Fruit fly (Drosophila melanogaster) whole organism, embryonic: Measurements from ENCODE around the gene CG16758.

Experiments
- Awh ChIP-seq: fragments of 200-800 bp; sonication (Bioruptor generic); IDR thresholded peaks from 2 replicates; pipeline ENCODE4, ENCODE4 v1.3.6; 2022; ENCODE audit warnings: missing biosample characterization, missing genetic modification characterization
- BEAF-32 ChIP-seq: fragments of 200-800 bp; sonication (Bioruptor generic); optimal IDR thresholded peaks from 3 replicates; lab custom pipeline; 2017; ENCODE audit warnings: missing biosample characterization, missing genetic modification characterization, mild to moderate bottlenecking, moderate library complexity, missing genetic modification reagents
- C15 ChIP-seq: fragments of 200-800 bp; sonication (Bioruptor generic); IDR thresholded peaks from 3 replicates; pipeline ENCODE4 v1.3.6; 2022; ENCODE audit warnings: missing biosample characterization, missing genetic modification characterization
- CG1024 ChIP-seq: fragments of 200-800 bp; sonication (Bioruptor generic); IDR thresholded peaks from 2 replicates; pipeline ENCODE4 v1.3.6; 2022; ENCODE audit warnings: missing biosample characterization, missing genetic modification characterization
- CG10274 ChIP-seq: fragments of 200-800 bp; sonication (Bioruptor generic); optimal IDR thresholded peaks from 3 replicates; lab custom pipeline; 2017; ENCODE audit warnings: missing biosample characterization, mild to moderate bottlenecking, missing genetic modification characterization
- CG11085 ChIP-seq: fragments of 200-800 bp; sonication (Bioruptor generic); IDR thresholded peaks from 2 replicates; pipeline ENCODE4 v1.3.6; 2022; ENCODE audit warnings: missing biosample characterization, missing genetic modification characterization
- CG11247 ChIP-seq: fragments of 200-800 bp; sonication (Bioruptor generic); IDR thresholded peaks from 2 replicates; pipeline ENCODE4 v1.3.6; 2022; ENCODE audit warnings: missing biosample characterization, missing genetic modification characterization
- CG11504 ChIP-seq: fragments of 200-800 bp; sonication (Bioruptor generic); optimal IDR thresholded peaks from 3 replicates; lab custom pipeline; 2019; ENCODE audit warnings: missing biosample characterization, mild to moderate bottlenecking, missing genetic modification characterization, moderate library complexity
- CG12299 ChIP-seq: fragments of 200-800 bp; sonication (Bioruptor generic); optimal IDR thresholded peaks from 2 replicates; lab custom pipeline; 2018; ENCODE audit warnings: missing biosample characterization, mild to moderate bottlenecking, missing genetic modification characterization
- CG13775 ChIP-seq: fragments of 200-800 bp; sonication (Bioruptor generic); optimal IDR thresholded peaks from 3 replicates; lab custom pipeline; 2017; ENCODE audit warnings: missing biosample characterization, mild to moderate bottlenecking, missing genetic modification characterization
- CG17385 ChIP-seq: fragments of 200-800 bp; sonication (Bioruptor generic); optimal IDR thresholded peaks from 3 replicates; lab custom pipeline; 2018; ENCODE audit warnings: missing biosample characterization, mild to moderate bottlenecking, missing genetic modification characterization
- CG2712 ChIP-seq: fragments of 200-800 bp; optimal IDR thresholded peaks from 3 replicates; lab custom pipeline; 2019; ENCODE audit warnings: missing biosample characterization, mild to moderate bottlenecking, missing genetic modification characterization, moderate library complexity
- CG30431 ChIP-seq: fragments of 200-800 bp; sonication (Bioruptor generic); optimal IDR thresholded peaks from 2 replicates; lab custom pipeline; 2017; ENCODE audit warnings: missing biosample characterization, missing genetic modification characterization
- CG3163 ChIP-seq: fragments of 200-800 bp; sonication (Bioruptor generic); optimal IDR thresholded peaks from 3 replicates; lab custom pipeline; 2016; ENCODE audit warnings: missing biosample characterization, missing genetic modification characterization
- CG33557 ChIP-seq: fragments of 200-800 bp; sonication (Bioruptor generic); optimal IDR thresholded peaks from 2 replicates; lab custom pipeline; 2019; ENCODE audit warnings: missing biosample characterization, mild to moderate bottlenecking, missing genetic modification characterization, moderate library complexity
- CG4707 ChIP-seq: fragments of 200-800 bp; sonication (Bioruptor generic); optimal IDR thresholded peaks from 2 replicates; lab custom pipeline; 2018; ENCODE audit warnings: missing biosample characterization, mild to moderate bottlenecking, missing genetic modification characterization, moderate library complexity
- CG4854 ChIP-seq: fragments of 200-800 bp; sonication (Bioruptor generic); optimal IDR thresholded peaks from 2 replicates; lab custom pipeline; 2016; ENCODE audit warnings: missing biosample characterization, missing genetic modification characterization, inconsistent platforms
- CG6765 ChIP-seq: fragments of 200-800 bp; sonication (Bioruptor generic); optimal IDR thresholded peaks from 3 replicates; lab custom pipeline; 2017; ENCODE audit warnings: missing biosample characterization, mild to moderate bottlenecking, missing genetic modification characterization
- CG7745 ChIP-seq: fragments of 200-800 bp; sonication (Bioruptor generic); optimal IDR thresholded peaks from 2 replicates; lab custom pipeline; 2018; ENCODE audit warnings: missing biosample characterization, mild to moderate bottlenecking, missing genetic modification characterization, moderate library complexity
- CG8281 ChIP-seq: fragments of 200-800 bp; sonication (Bioruptor generic); optimal IDR thresholded peaks from 2 replicates; lab custom pipeline; 2018; ENCODE audit warnings: missing biosample characterization, mild to moderate bottlenecking, missing genetic modification characterization, moderate library complexity
- Camta ChIP-seq: fragments of 200-800 bp; sonication (Bioruptor generic); optimal IDR thresholded peaks from 2 replicates; lab custom pipeline; 2016; ENCODE audit warnings: missing biosample characterization, missing genetic modification characterization
- Dfd ChIP-seq, 2 experiments: fragments of >200 bp; optimal IDR thresholded peaks; 2 replicates each; lab custom pipeline; 2017; ENCODE audit warnings: missing biosample characterization in 2 of 2, missing genetic modification characterization in 2 of 2
- Hmx ChIP-seq: fragments of 200-800 bp; sonication (Bioruptor generic); optimal IDR thresholded peaks from 2 replicates; lab custom pipeline; 2016; ENCODE audit warnings: missing biosample characterization, missing genetic modification characterization
- Side ChIP-seq: fragments of 200-800 bp; sonication (Bioruptor generic); optimal IDR thresholded peaks from 2 replicates; lab custom pipeline; 2016; ENCODE audit warnings: missing biosample characterization, missing genetic modification characterization
- Six4 ChIP-seq: fragments of 200-800 bp; sonication (Bioruptor generic); optimal IDR thresholded peaks from 2 replicates; lab custom pipeline; 2016; ENCODE audit warnings: missing biosample characterization, missing genetic modification characterization
- br ChIP-seq: fragments of >200 bp; optimal IDR thresholded peaks from 2 replicates; lab custom pipeline; 2017
- btn ChIP-seq: fragments of 200-800 bp; sonication (Bioruptor generic); optimal IDR thresholded peaks from 2 replicates; lab custom pipeline; 2016; ENCODE audit warnings: missing biosample characterization, missing genetic modification characterization
- cwo ChIP-seq: fragments of 200-800 bp; sonication (Bioruptor generic); optimal IDR thresholded peaks from 3 replicates; lab custom pipeline; 2017; ENCODE audit warnings: missing biosample characterization, missing genetic modification characterization, mild to moderate bottlenecking, moderate library complexity, missing genetic modification reagents
- emc ChIP-seq: fragments of 200-800 bp; sonication (Bioruptor generic); optimal IDR thresholded peaks from 2 replicates; lab custom pipeline; 2016; ENCODE audit warnings: missing biosample characterization, missing genetic modification characterization
- esg ChIP-seq: fragments of 200-800 bp; sonication (Bioruptor generic); conservative IDR thresholded peaks from 2 replicates; pipeline ENCODE4 v1.3.6; 2022; ENCODE audit warnings: missing biosample characterization, missing genetic modification characterization
- fu2 ChIP-seq: fragments of 200-800 bp; sonication (Bioruptor generic); optimal IDR thresholded peaks from 2 replicates; lab custom pipeline; 2016; ENCODE audit warnings: missing biosample characterization, missing genetic modification characterization
- gcm2 ChIP-seq: fragments of 200-800 bp; sonication (Bioruptor generic); optimal IDR thresholded peaks from 2 replicates; lab custom pipeline; 2016; ENCODE audit warnings: missing biosample characterization, missing genetic modification characterization
- insv ChIP-seq, 2 experiments: fragments of 200-800 bp; sonication (Bioruptor generic); optimal IDR thresholded peaks; 3 replicates each; lab custom pipeline; 2016 to 2018; ENCODE audit warnings: missing biosample characterization in 2 of 2, missing genetic modification characterization in 2 of 2
- jigr1 ChIP-seq: fragments of 200-800 bp; sonication (Bioruptor generic); IDR thresholded peaks from 3 replicates; pipeline ENCODE4 v1.3.6; 2022; ENCODE audit warnings: missing biosample characterization, missing genetic modification characterization
- lilli ChIP-seq: fragments of 200-800 bp; sonication (Bioruptor generic); optimal IDR thresholded peaks from 3 replicates; lab custom pipeline; 2016; ENCODE audit warnings: missing biosample characterization, missing genetic modification characterization
- lmd ChIP-seq: fragments of 200-800 bp; sonication (Bioruptor generic); IDR thresholded peaks from 2 replicates; pipeline ENCODE4 v1.3.6; 2022; ENCODE audit warnings: missing biosample characterization, missing genetic modification characterization
- nau ChIP-seq: fragments of 200-800 bp; sonication (Bioruptor generic); optimal IDR thresholded peaks from 3 replicates; lab custom pipeline; 2017; ENCODE audit warnings: missing biosample characterization, mild to moderate bottlenecking, missing genetic modification characterization, missing genetic modification reagents
- nerfin-2 ChIP-seq: fragments of 200-800 bp; sonication (Bioruptor generic); IDR thresholded peaks from 2 replicates; pipeline ENCODE4 v1.3.6; 2022; ENCODE audit warnings: missing biosample characterization, missing genetic modification characterization; ENCODE audit not compliant: partially characterized antibody
- psq ChIP-seq: fragments of 200-800 bp; sonication (Bioruptor generic); optimal IDR thresholded peaks from 2 replicates; lab custom pipeline; 2017; ENCODE audit warnings: missing biosample characterization, missing genetic modification characterization
- row ChIP-seq: fragments of 200-800 bp; sonication (Bioruptor generic); IDR thresholded peaks from 3 replicates; pipeline ENCODE4 v1.3.6; 2022; ENCODE audit warnings: missing biosample characterization, missing genetic modification characterization
- sc ChIP-seq, 3 experiments: fragments of >200 bp in 2 of 3; fragments of 200-800 bp in 1 of 3; sonication (Bioruptor generic) in 1 of 3; optimal IDR thresholded peaks; 2 replicates in 2 of 3; 3 replicates in 1 of 3; lab custom pipeline; 2017; ENCODE audit warnings: mild to moderate bottlenecking in 1 of 3, missing biosample characterization in 1 of 3, missing genetic modification characterization in 1 of 3, missing genetic modification reagents in 1 of 3
- sisA ChIP-seq: fragments of 200-800 bp; sonication (Bioruptor generic); IDR thresholded peaks from 2 replicates; pipeline ENCODE4 v1.3.6; 2022; ENCODE audit warnings: missing biosample characterization, missing genetic modification characterization
- sqz ChIP-seq: fragments of 200-800 bp; sonication (Bioruptor generic); optimal IDR thresholded peaks from 3 replicates; lab custom pipeline; 2018; ENCODE audit warnings: missing biosample characterization, mild to moderate bottlenecking, missing genetic modification characterization
- stc ChIP-seq: fragments of 200-800 bp; sonication (Bioruptor generic); IDR thresholded peaks from 2 replicates; pipeline ENCODE4 v1.3.6; 2022; ENCODE audit warnings: missing biosample characterization, missing genetic modification characterization
- sug ChIP-seq: fragments of 200-800 bp; optimal IDR thresholded peaks from 2 replicates; lab custom pipeline; 2019; ENCODE audit warnings: missing biosample characterization, mild to moderate bottlenecking, missing genetic modification characterization, moderate library complexity
- trem ChIP-seq: fragments of 200-800 bp; optimal IDR thresholded peaks from 3 replicates; lab custom pipeline; 2019; ENCODE audit warnings: missing biosample characterization, mild to moderate bottlenecking, missing genetic modification characterization, moderate library complexity
- vnd ChIP-seq: fragments of 200-800 bp; sonication (Bioruptor generic); IDR thresholded peaks from 3 replicates; pipeline ENCODE4 v1.3.6; 2022; ENCODE audit warnings: missing biosample characterization, missing genetic modification characterization; ENCODE audit not compliant: partially characterized antibody
- vvl ChIP-seq: fragments of 200-800 bp; sonication (Bioruptor generic); IDR thresholded peaks from 2 replicates; pipeline ENCODE4 v1.3.6; 2022; ENCODE audit warnings: missing biosample characterization, missing genetic modification characterization
- yki ChIP-seq: fragments of >200 bp; optimal IDR thresholded peaks from 3 replicates; lab custom pipeline; 2018
- zfh1 ChIP-seq: fragments of 200-800 bp; sonication (Bioruptor generic); IDR thresholded peaks from 3 replicates; pipeline ENCODE4 v1.3.6; 2022; ENCODE audit warnings: missing biosample characterization, missing genetic modification characterization

Gene CG16758

DNA sequence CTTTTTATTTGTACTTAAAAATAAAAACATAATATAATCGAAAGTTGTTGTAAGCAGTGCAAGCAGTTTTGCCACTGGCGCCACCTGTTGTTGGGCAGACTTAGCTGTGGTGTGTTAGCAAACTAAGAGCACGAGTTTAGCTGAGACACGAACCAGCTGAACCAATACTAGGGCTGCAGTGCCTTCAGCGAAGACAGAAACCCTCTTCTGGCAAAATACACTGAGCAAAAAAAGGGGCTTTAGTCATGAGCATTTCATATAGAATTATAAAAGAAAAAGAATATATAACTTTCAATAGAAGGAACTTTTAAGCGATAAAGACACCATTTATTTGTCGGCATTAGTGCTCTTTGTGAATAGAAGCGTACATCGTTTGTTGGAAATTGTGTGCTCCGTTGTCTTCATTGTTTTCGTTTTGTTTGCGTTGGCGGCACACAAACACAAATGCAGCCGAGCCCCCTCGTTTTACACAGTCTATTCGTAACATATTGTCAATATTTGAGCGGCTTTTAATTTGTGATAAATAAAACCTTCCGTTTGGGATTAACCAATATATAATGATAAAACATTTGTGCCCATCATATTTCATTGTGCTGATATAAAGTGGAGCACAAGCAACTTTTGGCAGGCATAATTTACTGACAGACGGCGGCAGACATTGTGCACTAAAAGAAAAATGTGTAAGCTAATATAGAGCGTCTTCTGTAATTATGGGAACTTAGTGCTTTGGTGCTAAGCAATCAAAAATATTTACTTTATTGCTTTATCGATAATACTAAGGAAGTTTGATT lies 28.2 kb upstream of the CG16758 start (continued):
- TF ChIP-seq CG33557 (GFP tag; lab: Kevin White, UChicago) = peak; percentile 88
- peak; percentile 42 for TF ChIP-seq CG6765 (GFP tag; lab: Kevin White, UChicago)
- peak; percentile 63 for TF ChIP-seq CG11247 (GFP tag; lab: Robert Waterston, UW)
- TF ChIP-seq CG4707 (GFP tag; lab: Kevin White, UChicago) = peak; percentile 74
- peak in 1 of 2 experiments; percentile 54 for TF ChIP-seq Dfd (GFP tag; optimal IDR thresholded peaks at IDR 0.05; lab: Kevin White, UChicago)
- TF ChIP-seq CG3163 (GFP tag; lab: Kevin White, UChicago) = peak; percentile 48
- TF ChIP-seq insv (GFP tag; optimal IDR thresholded peaks at IDR 0.05; lab: Kevin White, UChicago) = peak in 1 of 2 experiments; percentile 18
- peak; percentile 68 for TF ChIP-seq CG1024 (GFP tag; lab: Robert Waterston, UW)
- peak; percentile 68 for TF ChIP-seq CG17385
- peak; percentile 58 for TF ChIP-seq psq (GFP tag; lab: Kevin White, UChicago)
- TF ChIP-seq zfh1 (GFP tag; lab: Robert Waterston, UW) = peak; percentile 78
- TF ChIP-seq emc = peak; percentile 55
- peak; percentile 69; the same call in 2 of the 3 replicates for TF ChIP-seq jigr1 (GFP tag; lab: Robert Waterston, UW)
- peak; percentile 52 for TF ChIP-seq sug
- TF ChIP-seq Six4 (GFP tag; lab: Kevin White, UChicago) = peak; percentile 23
- TF ChIP-seq vvl (GFP tag; lab: Robert Waterston, UW) = peak; percentile 86
- peak; percentile 75 for TF ChIP-seq lilli (GFP tag; lab: Kevin White, UChicago)
- no peak for TF ChIP-seq btn (GFP tag; lab: Kevin White, UChicago)
- TF ChIP-seq CG12299 (tag; lab: Kevin White, UChicago) = peak; percentile 69
- peak; percentile 80 for TF ChIP-seq stc (GFP tag; lab: Robert Waterston, UW)
- TF ChIP-seq nau = peak; percentile 56
- TF ChIP-seq row = peak; percentile 46
- TF ChIP-seq cwo = peak; percentile 58
- TF ChIP-seq BEAF-32 (GFP tag; lab: Kevin White, UChicago) = peak; percentile 30
- TF ChIP-seq vnd = no peak
- no peak for TF ChIP-seq Camta (GFP tag; lab: Kevin White, UChicago)
- peak; percentile 64 for TF ChIP-seq CG13775 (GFP tag; lab: Kevin White, UChicago)
- peak; percentile 80 for TF ChIP-seq lmd (GFP tag; lab: Robert Waterston, UW)
- TF ChIP-seq CG11085 (GFP tag; lab: Robert Waterston, UW) = peak; percentile 56
- TF ChIP-seq CG2712 (tag; lab: Kevin White, UChicago) = peak; percentile 81
- TF ChIP-seq sc (optimal IDR thresholded peaks at IDR 0.05; lab: Kevin White, UChicago) = no peak
- peak; percentile 41 for TF ChIP-seq sc (GFP tag; optimal IDR thresholded peaks at IDR 0.05; lab: Kevin White, UChicago)
- peak; percentile 40 for TF ChIP-seq CG30431 (GFP tag; lab: Kevin White, UChicago)
- peak; percentile 75 for TF ChIP-seq CG11504 (tag; lab: Kevin White, UChicago)
- peak; percentile 95 for TF ChIP-seq CG8281 (tag; lab: Kevin White, UChicago)
- TF ChIP-seq br (lab: Kevin White, UChicago) = no peak
- no peak for TF ChIP-seq yki (lab: Kevin White, UChicago)
- TF ChIP-seq fu2 (GFP tag; lab: Kevin White, UChicago) = peak; percentile 21
- peak; percentile 45 for TF ChIP-seq trem (tag; lab: Kevin White, UChicago)
- peak; percentile 27 for TF ChIP-seq CG10274
- TF ChIP-seq Hmx (GFP tag; lab: Kevin White, UChicago) = no peak
- TF ChIP-seq gcm2 = peak; percentile 75
- TF ChIP-seq Awh (GFP tag; lab: Robert Waterston, UW) = peak; percentile 87
- TF ChIP-seq Side (GFP tag; lab: Kevin White, UChicago) = no peak
- peak; percentile 58; the same call in 1 of the 3 replicates for TF ChIP-seq C15 (GFP tag; lab: Robert Waterston, UW)
- peak; percentile 66 for TF ChIP-seq sqz (GFP tag; lab: Kevin White, UChicago)
- peak; percentile 68 for TF ChIP-seq CG4854
- peak; percentile 83 for TF ChIP-seq CG7745 (tag; lab: Kevin White, UChicago)
- TF ChIP-seq esg (GFP tag; lab: Robert Waterston, UW) = peak; percentile 59
- no peak for TF ChIP-seq nerfin-2
- TF ChIP-seq sisA (GFP tag; lab: Robert Waterston, UW) = peak; percentile 86
